Fruit fly (Drosophila melanogaster) whole organism, wandering third instar larva: ENCODE data around the gene pum.

Source experiments
- Abd-B ChIP-seq: fragments of >200 bp; optimal IDR thresholded peaks from 2 replicates; lab custom pipeline; 2017; ENCODE audit warnings: missing biosample characterization, missing genetic modification characterization
- CG32264 ChIP-seq: fragments of 200-800 bp; sonication (Bioruptor generic); optimal IDR thresholded peaks from 2 replicates; lab custom pipeline; 2016; ENCODE audit warnings: missing biosample characterization, missing genetic modification characterization
- CG9705 ChIP-seq: fragments of 200-800 bp; sonication (Bioruptor generic); optimal IDR thresholded peaks from 2 replicates; lab custom pipeline; 2018; ENCODE audit warnings: missing biosample characterization, mild to moderate bottlenecking, missing genetic modification characterization
- CrebA ChIP-seq: fragments of 200-800 bp; sonication (Bioruptor generic); optimal IDR thresholded peaks from 2 replicates; lab custom pipeline; 2016; ENCODE audit warnings: missing biosample characterization, mild to moderate bottlenecking, missing genetic modification characterization, borderline replicate concordance
- Dfd ChIP-seq: fragments of >200 bp; optimal IDR thresholded peaks from 2 replicates; lab custom pipeline; 2017; ENCODE audit warnings: missing biosample characterization, missing genetic modification characterization
- Dif ChIP-seq: fragments of 200-275, 200-300 bp; sonication (Bioruptor generic); optimal IDR thresholded peaks from 2 replicates; lab custom pipeline; 2018; ENCODE audit warnings: missing biosample characterization, missing genetic modification characterization; ENCODE audit not compliant: partially characterized antibody
- GATAd ChIP-seq: sonication (Bioruptor generic); optimal IDR thresholded peaks from 2 replicates; lab custom pipeline; 2016; ENCODE audit warnings: missing biosample characterization, missing genetic modification characterization
- HLH106 ChIP-seq: fragments of 200-800 bp; optimal IDR thresholded peaks from 3 replicates; lab custom pipeline; 2019; ENCODE audit warnings: missing biosample characterization, mild to moderate bottlenecking, missing genetic modification characterization, moderate library complexity
- Hnf4 ChIP-seq: fragments of 200-800 bp; sonication (Bioruptor generic); optimal IDR thresholded peaks from 2 replicates; lab custom pipeline; 2016; ENCODE audit warnings: missing biosample characterization, mild to moderate bottlenecking, missing genetic modification characterization
- Hr78 ChIP-seq: fragments of >200 bp; optimal IDR thresholded peaks from 2 replicates; lab custom pipeline; 2017; ENCODE audit warnings: missing biosample characterization, missing genetic modification characterization
- Hr83 ChIP-seq: fragments of 200-300 bp; sonication (Bioruptor generic); optimal IDR thresholded peaks from 2 replicates; lab custom pipeline; 2016; ENCODE audit warnings: missing biosample characterization, mild to moderate bottlenecking, missing genetic modification characterization, moderate library complexity; ENCODE audit not compliant: poor library complexity, severe bottlenecking
- Jra ChIP-seq: sonication (Bioruptor generic); optimal IDR thresholded peaks from 2 replicates; lab custom pipeline; 2016; ENCODE audit warnings: missing biosample characterization, missing genetic modification characterization
- Mio ChIP-seq: sonication (Bioruptor generic); optimal IDR thresholded peaks from 2 replicates; lab custom pipeline; 2016; ENCODE audit warnings: missing biosample characterization, missing genetic modification characterization
- Myc ChIP-seq: fragments of >200 bp; optimal IDR thresholded peaks from 2 replicates; lab custom pipeline; 2017
- N ChIP-seq: fragments of >200 bp; optimal IDR thresholded peaks from 2 replicates; lab custom pipeline; 2018; ENCODE audit warnings: missing biosample characterization, missing external identifiers, missing genetic modification characterization
- OdsH ChIP-seq: fragments of 200-800 bp; sonication (Bioruptor generic); optimal IDR thresholded peaks from 2 replicates; lab custom pipeline; 2016; ENCODE audit warnings: missing biosample characterization, mild to moderate bottlenecking, missing genetic modification characterization
- Rel ChIP-seq, 2 experiments: fragments of 200-800 bp; sonication (Bioruptor generic) in 1 of 2; optimal IDR thresholded peaks; 2 replicates in 1 of 2; 3 replicates in 1 of 2; lab custom pipeline; 2016 to 2019; ENCODE audit warnings: mild to moderate bottlenecking in 2 of 2, missing biosample characterization in 2 of 2, missing genetic modification characterization in 2 of 2, moderate library complexity in 1 of 2
- Sp1 ChIP-seq: fragments of 200-800 bp; sonication (Bioruptor generic); optimal IDR thresholded peaks from 3 replicates; lab custom pipeline; 2019; ENCODE audit warnings: missing biosample characterization, mild to moderate bottlenecking, missing genetic modification characterization, moderate library complexity
- Vsx2 ChIP-seq: fragments of 200-300, 225-300 bp; sonication (Bioruptor generic); optimal IDR thresholded peaks from 2 replicates; lab custom pipeline; 2018; ENCODE audit warnings: missing biosample characterization, missing genetic modification characterization; ENCODE audit not compliant: partially characterized antibody
- br ChIP-seq: fragments of 200-800 bp; sonication (Bioruptor generic); optimal IDR thresholded peaks from 2 replicates; lab custom pipeline; 2016; ENCODE audit warnings: missing biosample characterization, missing genetic modification characterization
- brk ChIP-seq: fragments of 200-800 bp; sonication (Bioruptor generic); optimal IDR thresholded peaks from 2 replicates; lab custom pipeline; 2016; ENCODE audit warnings: missing biosample characterization, mild to moderate bottlenecking, missing genetic modification characterization
- dl ChIP-seq, 2 experiments: fragments of 175-275, 200-275 bp in 1 of 2; fragments of 200-275 bp in 1 of 2; sonication (Bioruptor generic); optimal IDR thresholded peaks; lab custom pipeline; 2018; ENCODE audit warnings: mild to moderate bottlenecking in 2 of 2, missing biosample characterization in 2 of 2, missing genetic modification characterization in 2 of 2, moderate library complexity in 2 of 2; ENCODE audit not compliant: partially characterized antibody in 2 of 2, insufficient read depth in 1 of 2
- dmrt93B ChIP-seq: fragments of 200-800 bp; sonication (Bioruptor generic); optimal IDR thresholded peaks from 2 replicates; lab custom pipeline; 2018; ENCODE audit warnings: missing biosample characterization, mild to moderate bottlenecking, missing genetic modification characterization
- dsf ChIP-seq: sonication (Bioruptor generic); optimal IDR thresholded peaks from 2 replicates; lab custom pipeline; 2016; ENCODE audit warnings: missing biosample characterization, missing genetic modification characterization, borderline replicate concordance
- ey ChIP-seq: fragments of 200-800 bp; sonication (Bioruptor generic); optimal IDR thresholded peaks from 2 replicates; lab custom pipeline; 2016; ENCODE audit warnings: missing biosample characterization, missing genetic modification characterization
- foxo ChIP-seq, 2 experiments: fragments of 200-800 bp; sonication (Bioruptor generic); optimal IDR thresholded peaks; 2 replicates in 1 of 2; 3 replicates in 1 of 2; lab custom pipeline; 2016 to 2017; ENCODE audit warnings: missing biosample characterization in 2 of 2, missing genetic modification characterization in 2 of 2
- fru ChIP-seq: fragments of 200-800 bp; sonication (Bioruptor generic); optimal IDR thresholded peaks from 3 replicates; lab custom pipeline; 2016; ENCODE audit warnings: missing biosample characterization, mild to moderate bottlenecking, missing genetic modification characterization
- h ChIP-seq: fragments of 200-800 bp; sonication (Bioruptor generic); optimal IDR thresholded peaks from 3 replicates; lab custom pipeline; 2016; ENCODE audit warnings: missing biosample characterization, mild to moderate bottlenecking, missing genetic modification characterization
- jim ChIP-seq: fragments of 175-275, 200-325 bp; sonication (Bioruptor generic); optimal IDR thresholded peaks from 2 replicates; lab custom pipeline; 2016; ENCODE audit warnings: missing biosample characterization, mild to moderate bottlenecking, missing genetic modification characterization
- lola ChIP-seq: fragments of >200 bp; optimal IDR thresholded peaks from 2 replicates; lab custom pipeline; 2017; ENCODE audit warnings: missing biosample characterization, missing genetic modification characterization
- pan ChIP-seq: fragments of >200 bp; optimal IDR thresholded peaks from 2 replicates; lab custom pipeline; 2017
- psq ChIP-seq: fragments of 200-800 bp; sonication (Bioruptor generic); optimal IDR thresholded peaks from 3 replicates; lab custom pipeline; 2017; ENCODE audit warnings: missing biosample characterization, mild to moderate bottlenecking, missing genetic modification characterization, moderate library complexity
- rgr ChIP-seq: fragments of 200-800 bp; sonication (Bioruptor generic); optimal IDR thresholded peaks from 3 replicates; lab custom pipeline; 2016; ENCODE audit warnings: missing biosample characterization, mild to moderate bottlenecking, missing genetic modification characterization
- sage ChIP-seq: fragments of 200-800 bp; sonication (Bioruptor generic); optimal IDR thresholded peaks from 2 replicates; lab custom pipeline; 2016; ENCODE audit warnings: missing biosample characterization, mild to moderate bottlenecking, missing genetic modification characterization
- sv ChIP-seq: fragments of 200-800 bp; sonication (Bioruptor generic); optimal IDR thresholded peaks from 3 replicates; lab custom pipeline; 2016; ENCODE audit warnings: missing biosample characterization, missing genetic modification characterization
- tai ChIP-seq: sonication (Bioruptor generic); optimal IDR thresholded peaks from 2 replicates; lab custom pipeline; 2016; ENCODE audit warnings: missing biosample characterization, missing genetic modification characterization
- usp ChIP-seq: fragments of >200 bp; optimal IDR thresholded peaks from 2 replicates; lab custom pipeline; 2017; ENCODE audit warnings: missing biosample characterization, missing genetic modification characterization
- woc ChIP-seq: sonication (Bioruptor generic); optimal IDR thresholded peaks from 2 replicates; lab custom pipeline; 2016; ENCODE audit warnings: missing biosample characterization, mild to moderate bottlenecking, missing genetic modification characterization

Gene pum

DNA sequence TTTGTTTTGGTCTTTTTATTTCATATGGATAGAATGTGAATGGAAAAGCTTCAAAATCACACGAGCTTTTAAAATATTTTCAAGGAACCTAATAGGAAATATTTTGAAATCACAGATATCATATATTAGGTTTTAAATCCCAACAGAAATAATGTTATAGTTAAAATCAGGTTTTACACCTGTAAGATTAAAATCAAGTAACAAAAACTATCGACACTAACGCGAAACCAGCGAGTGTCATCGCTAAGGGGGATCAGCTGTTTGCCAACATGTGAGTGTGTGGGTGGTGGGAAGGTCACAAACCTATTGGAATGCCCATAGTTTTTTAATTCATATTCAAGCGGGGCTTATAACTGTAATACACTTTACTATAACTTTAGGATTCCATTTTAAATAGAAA is 198.8 kb downstream of the pum start, which contains the start of gene hyx:
hyx (plus strand) TSS at position 109 of the 400 bp plus-strand sequence.
- TF ChIP-seq HLH106 (tag; lab: Kevin White, UChicago) (peak; percentile 24), sage (GFP tag; lab: Kevin White, UChicago) (no peak), CG9705 (GFP tag; lab: Kevin White, UChicago) (peak; percentile 14), Myc (lab: Kevin White, UChicago) (no peak), woc (GFP tag; lab: Kevin White, UChicago) (peak; percentile 75), psq (GFP tag; lab: Kevin White, UChicago) (no peak), fru (GFP tag; lab: Kevin White, UChicago) (no peak), Hr83 (GFP tag; lab: Kevin White, UChicago) (peak; percentile 80), usp (GFP tag; lab: Kevin White, UChicago) (no peak), h (GFP tag; lab: Kevin White, UChicago) (peak; percentile 64), N (GFP tag; lab: Kevin White, UChicago) (no peak), Dif (no peak), foxo (GFP tag; optimal IDR thresholded peaks at IDR 0.05; lab: Kevin White, UChicago) (peak in 1 of 2 experiments; percentile 50), ey (GFP tag; lab: Kevin White, UChicago) (peak; percentile 29), Hnf4 (GFP tag; lab: Kevin White, UChicago) (peak; percentile 69), Sp1 (GFP tag; lab: Kevin White, UChicago) (peak; percentile 17), GATAd (GFP tag; lab: Kevin White, UChicago) (no peak), OdsH (GFP tag; lab: Kevin White, UChicago) (peak; percentile 8), Jra (peak; percentile 50), pan (lab: Kevin White, UChicago) (no peak), Hr78 (no peak), Abd-B (no peak), rgr (GFP tag; lab: Kevin White, UChicago) (peak; percentile 50)

DNA sequence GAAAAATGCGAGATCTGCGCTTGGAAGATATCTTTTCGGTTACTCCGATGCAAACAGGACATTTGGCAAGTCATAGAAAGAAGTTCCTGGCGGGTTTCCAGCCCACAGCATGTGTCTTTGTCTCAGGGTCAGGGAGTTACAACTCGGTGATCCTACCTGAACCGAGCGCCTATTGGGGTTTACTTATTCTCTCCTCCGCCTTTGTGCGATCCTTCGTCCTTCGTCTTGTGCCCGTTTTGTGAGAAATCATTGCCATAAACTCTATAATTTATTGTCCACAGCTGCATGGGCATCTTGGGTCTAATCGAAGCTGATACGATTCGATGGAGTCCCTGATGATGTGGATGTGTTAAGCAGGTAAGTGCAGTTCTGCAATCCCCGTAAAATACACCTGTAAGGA is 199.5 kb downstream of the pum start:
- no peak for TF ChIP-seq dsf (GFP tag; lab: Kevin White, UChicago)
- no peak for TF ChIP-seq br (GFP tag; lab: Kevin White, UChicago)
- TF ChIP-seq usp (GFP tag; lab: Kevin White, UChicago) = no peak

- TF ChIP-seq lola (GFP tag; lab: Kevin White, UChicago) (no peak), h (GFP tag; lab: Kevin White, UChicago) (peak; percentile 38), HLH106 (tag; lab: Kevin White, UChicago) (peak; percentile 26), Dif (no peak), ey (GFP tag; lab: Kevin White, UChicago) (peak; percentile 15), pan (lab: Kevin White, UChicago) (no peak), Hnf4 (GFP tag; lab: Kevin White, UChicago) (no peak), Abd-B (no peak), Myc (lab: Kevin White, UChicago) (no peak), Vsx2 (GFP tag; lab: Kevin White, UChicago) (no peak), dsf (GFP tag; lab: Kevin White, UChicago) (no peak), brk (no peak), Sp1 (GFP tag; lab: Kevin White, UChicago) (peak; percentile 23), Dfd (GFP tag; lab: Kevin White, UChicago) (no peak), CG32264 (no peak), foxo (GFP tag; optimal IDR thresholded peaks at IDR 0.05; lab: Kevin White, UChicago) (peak in 1 of 2 experiments; percentile 51), psq (GFP tag; lab: Kevin White, UChicago) (peak; percentile 30), Hr78 (no peak), GATAd (GFP tag; lab: Kevin White, UChicago) (no peak), fru (GFP tag; lab: Kevin White, UChicago) (peak; percentile 34), woc (GFP tag; lab: Kevin White, UChicago) (no peak), CG9705 (GFP tag; lab: Kevin White, UChicago) (no peak), usp (GFP tag; lab: Kevin White, UChicago) (no peak), dmrt93B (GFP tag; lab: Kevin White, UChicago) (no peak), OdsH (GFP tag; lab: Kevin White, UChicago) (peak; percentile 11), N (GFP tag; lab: Kevin White, UChicago) (no peak), Hr83 (GFP tag; lab: Kevin White, UChicago) (no peak), Rel (GFP tag; optimal IDR thresholded peaks at IDR 0.05; lab: Kevin White, UChicago) (no peak), Rel (tag; optimal IDR thresholded peaks at IDR 0.05; lab: Kevin White, UChicago) (no peak), jim (GFP tag; lab: Kevin White, UChicago) (no peak), tai (GFP tag; lab: Kevin White, UChicago) (no peak), Jra (no peak), sage (GFP tag; lab: Kevin White, UChicago) (no peak), dl (GFP tag; optimal IDR thresholded peaks at IDR 0.05; lab: Kevin White, UChicago; ENCODE audit: insufficient read depth in 1 of 2, partially characterized antibody in 2 of 2) (no peak), CrebA (GFP tag; lab: Kevin White, UChicago) (no peak), br (GFP tag; lab: Kevin White, UChicago) (no peak), rgr (GFP tag; lab: Kevin White, UChicago) (peak; percentile 17), sv (GFP tag; lab: Kevin White, UChicago) (no peak), Mio (GFP tag; lab: Kevin White, UChicago) (no peak)
Observed at dm6 chr3R:9035252-9035651, 202.2 kb downstream of the pum start.
